Worm (Caenorhabditis elegans) whole organism, young adult: ENCODE data around the gene T07F10.3.

ENCODE experiments used
- B0035.1 ChIP-seq: sonication (generic microtip); optimal IDR thresholded peaks from 2 replicates; lab custom pipeline; 2016; ENCODE audit warnings: missing genetic modification characterization, mild to moderate bottlenecking, missing compliant biosample characterization, missing genotype, missing genetic modification reagents
- C06A6.2 ChIP-seq: fragments of 200-800 bp; sonication (Bioruptor generic); conservative IDR thresholded peaks from 2 replicates; pipeline ENCODE4 v1.3.6; 2022; ENCODE audit warnings: missing genetic modification characterization, missing compliant biosample characterization
- F22D6.2 ChIP-seq: sonication (generic microtip); optimal IDR thresholded peaks from 2 replicates; lab custom pipeline; 2016; ENCODE audit warnings: mild to moderate bottlenecking, missing genetic modification characterization, missing compliant biosample characterization
- F55B11.4 ChIP-seq: sonication (generic microtip); optimal IDR thresholded peaks from 2 replicates; lab custom pipeline; 2016; ENCODE audit warnings: missing compliant biosample characterization, missing genetic modification characterization, borderline replicate concordance; ENCODE audit not compliant: insufficient read depth
- F57C9.4 ChIP-seq: sonication (generic microtip); optimal IDR thresholded peaks from 2 replicates; lab custom pipeline; 2017; ENCODE audit warnings: mild to moderate bottlenecking, missing genetic modification characterization, missing compliant biosample characterization
- T26A5.8 ChIP-seq: sonication (generic microtip); optimal IDR thresholded peaks from 2 replicates; lab custom pipeline; 2016; ENCODE audit warnings: missing genetic modification characterization, missing compliant biosample characterization
- athp-1 ChIP-seq: sonication (generic microtip); optimal IDR thresholded peaks from 2 replicates; lab custom pipeline; 2017; ENCODE audit warnings: mild to moderate bottlenecking, missing genetic modification characterization, missing compliant biosample characterization
- cebp-2 ChIP-seq: fragments of 200-800 bp; sonication (Bioruptor generic); IDR thresholded peaks from 2 replicates; pipeline ENCODE4 v1.3.6; 2022; ENCODE audit warnings: missing genetic modification characterization, missing compliant biosample characterization
- ceh-27 ChIP-seq: fragments of 200-800 bp; sonication (Bioruptor generic); optimal IDR thresholded peaks from 2 replicates; lab custom pipeline; 2018; ENCODE audit warnings: mild to moderate bottlenecking, missing genetic modification characterization, moderate library complexity, missing compliant biosample characterization
- ceh-58 ChIP-seq: fragments of 200-800 bp; sonication (Bioruptor generic); IDR thresholded peaks from 2 replicates; pipeline ENCODE4 v1.3.6; 2022; ENCODE audit warnings: missing genetic modification characterization, missing compliant biosample characterization
- ceh-79 ChIP-seq: sonication (generic microtip); optimal IDR thresholded peaks from 2 replicates; lab custom pipeline; 2017; ENCODE audit warnings: mild to moderate bottlenecking, missing genetic modification characterization, missing compliant biosample characterization
- egl-44 ChIP-seq: fragments of 200-800 bp; sonication (Bioruptor generic); IDR thresholded peaks from 2 replicates; pipeline ENCODE4 v1.3.6; 2022; ENCODE audit warnings: missing genetic modification reagents, missing genetic modification characterization, missing compliant biosample characterization
- fkh-3 ChIP-seq: sonication (generic microtip); optimal IDR thresholded peaks from 2 replicates; lab custom pipeline; 2016; ENCODE audit warnings: mild to moderate bottlenecking, missing genetic modification characterization, missing compliant biosample characterization
- hlh-26 ChIP-seq: fragments of 200-800 bp; sonication (Bioruptor generic); conservative IDR thresholded peaks from 2 replicates; pipeline ENCODE4 v1.3.6; 2022; ENCODE audit warnings: missing genetic modification reagents, missing genetic modification characterization, missing compliant biosample characterization
- hmg-1.2 ChIP-seq: fragments of 200-800 bp; sonication (Bioruptor generic); IDR thresholded peaks from 2 replicates; pipeline ENCODE4 v1.3.6; 2022; ENCODE audit warnings: missing genetic modification reagents, missing genetic modification characterization, missing compliant biosample characterization
- let-607 ChIP-seq, 2 experiments: fragments of 200-800 bp in 1 of 2; sonication (Bioruptor generic) in 1 of 2; sonication (generic microtip) in 1 of 2; optimal IDR thresholded peaks; 2 replicates each; lab custom pipeline; 2016 to 2018; ENCODE audit warnings: mild to moderate bottlenecking in 2 of 2, missing compliant biosample characterization in 2 of 2, missing genetic modification characterization in 2 of 2, moderate library complexity in 2 of 2, missing genotype in 1 of 2
- lin-35 ChIP-seq, 3 experiments: fragments of 150-350 bp in 2 of 3; sonication (generic microtip) in 1 of 3; optimal IDR thresholded peaks; 2 replicates each; lab custom pipeline; 2014 to 2018; ENCODE audit warnings: missing biosample characterization in 3 of 3, missing genetic modification characterization in 3 of 3, missing genetic modification reagents in 3 of 3
- lin-54 ChIP-seq: fragments of 200-800 bp; sonication (Bioruptor generic); optimal IDR thresholded peaks from 2 replicates; lab custom pipeline; 2018; ENCODE audit warnings: mild to moderate bottlenecking, missing genetic modification characterization, missing compliant biosample characterization
- lsy-27 ChIP-seq: sonication (generic microtip); optimal IDR thresholded peaks from 2 replicates; lab custom pipeline; 2017; ENCODE audit warnings: missing genetic modification characterization, mild to moderate bottlenecking, missing compliant biosample characterization, antibody characterized with exemption, missing genotype, borderline replicate concordance; ENCODE audit not compliant: insufficient read depth
- mes-4 ChIP-seq: sonication (generic microtip); optimal IDR thresholded peaks from 2 replicates; lab custom pipeline; 2016; ENCODE audit warnings: missing genotype, missing genetic modification characterization, missing compliant biosample characterization
- nfya-2 ChIP-seq: fragments of 200-800 bp; sonication (Bioruptor generic); IDR thresholded peaks from 2 replicates; pipeline ENCODE4 v1.3.6; 2022; ENCODE audit warnings: missing genetic modification reagents, missing genetic modification characterization, missing compliant biosample characterization
- nhr-80 ChIP-seq: sonication (generic microtip); optimal IDR thresholded peaks from 2 replicates; lab custom pipeline; 2016; ENCODE audit warnings: missing genetic modification characterization, missing compliant biosample characterization
- pbrm-1 ChIP-seq: fragments of 200-800 bp; sonication (Bioruptor generic); IDR thresholded peaks from 2 replicates; pipeline ENCODE4 v1.3.6; 2022; ENCODE audit warnings: missing genetic modification reagents, missing genetic modification characterization, missing compliant biosample characterization
- pha-4 ChIP-seq: fragments of 150-350 bp; sonication (generic microtip); optimal IDR thresholded peaks from 2 replicates; lab custom pipeline; 2014; ENCODE audit warnings: missing biosample characterization, missing genetic modification reagents, missing genetic modification characterization
- rcor-1 ChIP-seq: fragments of 200-800 bp; sonication (Bioruptor generic); IDR thresholded peaks from 2 replicates; pipeline ENCODE4 v1.3.6; 2022; ENCODE audit warnings: missing genetic modification reagents, missing genetic modification characterization, missing compliant biosample characterization
- repo-1 ChIP-seq: sonication (generic microtip); optimal IDR thresholded peaks from 2 replicates; lab custom pipeline; 2017; ENCODE audit warnings: mild to moderate bottlenecking, missing genetic modification characterization, missing compliant biosample characterization
- snpc-1.1 ChIP-seq: sonication (generic microtip); optimal IDR thresholded peaks from 2 replicates; lab custom pipeline; 2017; ENCODE audit warnings: missing genetic modification characterization, mild to moderate bottlenecking, missing compliant biosample characterization, antibody characterized with exemption, moderate library complexity, missing genotype, missing genetic modification reagents; ENCODE audit not compliant: insufficient read depth
- tbp1 ChIP-seq: fragments of 200-800 bp; sonication (Bioruptor generic); optimal IDR thresholded peaks from 2 replicates; lab custom pipeline; 2018; ENCODE audit warnings: mild to moderate bottlenecking, missing genetic modification characterization, missing compliant biosample characterization
- tlf-1 ChIP-seq: fragments of 200-800 bp; sonication (Bioruptor generic); optimal IDR thresholded peaks from 2 replicates; lab custom pipeline; 2018; ENCODE audit warnings: mild to moderate bottlenecking, missing genetic modification characterization, missing compliant biosample characterization
- unc-130 ChIP-seq: sonication (generic microtip); optimal IDR thresholded peaks from 2 replicates; lab custom pipeline; 2016; ENCODE audit warnings: missing genetic modification reagents, missing genetic modification characterization, missing compliant biosample characterization
- xnd-1 ChIP-seq: sonication (generic microtip); optimal IDR thresholded peaks from 2 replicates; lab custom pipeline; 2016; ENCODE audit warnings: missing genotype, missing genetic modification reagents, missing genetic modification characterization, missing compliant biosample characterization
- zim-3 ChIP-seq: sonication (generic microtip); optimal IDR thresholded peaks from 2 replicates; lab custom pipeline; 2017; ENCODE audit warnings: mild to moderate bottlenecking, missing genetic modification characterization, moderate library complexity, missing compliant biosample characterization
- ztf-25 ChIP-seq: fragments of 200-800 bp; sonication (Bioruptor generic); IDR thresholded peaks from 2 replicates; pipeline ENCODE4 v1.3.6; 2022; ENCODE audit warnings: missing genetic modification reagents, missing genetic modification characterization, missing compliant biosample characterization
- ztf-26 ChIP-seq: sonication (generic microtip); optimal IDR thresholded peaks from 2 replicates; lab custom pipeline; 2017; ENCODE audit warnings: missing genetic modification characterization, missing compliant biosample characterization
- ztf-28 ChIP-seq: fragments of 200-800 bp; sonication (Bioruptor generic); IDR thresholded peaks from 2 replicates; pipeline ENCODE4 v1.3.6; 2022; ENCODE audit warnings: missing genetic modification reagents, missing genetic modification characterization, missing compliant biosample characterization

The T07F10.3 gene

ce11 chrV:12869948-12870347, at the start of gene T07F10.3 (continued):
- TF ChIP-seq F22D6.2 (tag; lab: Kevin White, UChicago): peak; percentile 77
- TF ChIP-seq F55B11.4 (tag; lab: Kevin White, UChicago): no peak
- TF ChIP-seq F57C9.4 (tag; lab: Kevin White, UChicago): peak; percentile 15
- peak; percentile 80 for TF ChIP-seq athp-1 (tag; lab: Kevin White, UChicago)
- TF ChIP-seq lin-54: peak; percentile 95
- TF ChIP-seq hlh-26 (GFP tag; lab: Robert Waterston, UW): no peak
- peak; percentile 35 for TF ChIP-seq hmg-1.2 (GFP tag; lab: Robert Waterston, UW)
- no peak for TF ChIP-seq ceh-79 (tag; lab: Kevin White, UChicago)
- peak; percentile 42 to 94 (median 52) for TF ChIP-seq lin-35 (GFP tag; optimal IDR thresholded peaks at IDR 0.05; lab: Kevin White, UChicago)
- no peak for TF ChIP-seq ztf-26 (tag; lab: Kevin White, UChicago)
- TF ChIP-seq ceh-58 (GFP tag; lab: Robert Waterston, UW): no peak
- TF ChIP-seq pha-4 (tag; lab: Kevin White, UChicago): no peak
- peak; percentile 48 for TF ChIP-seq zim-3
- no peak for TF ChIP-seq fkh-3
- TF ChIP-seq pbrm-1 (GFP tag; lab: Robert Waterston, UW): peak; percentile 76

DNA sequence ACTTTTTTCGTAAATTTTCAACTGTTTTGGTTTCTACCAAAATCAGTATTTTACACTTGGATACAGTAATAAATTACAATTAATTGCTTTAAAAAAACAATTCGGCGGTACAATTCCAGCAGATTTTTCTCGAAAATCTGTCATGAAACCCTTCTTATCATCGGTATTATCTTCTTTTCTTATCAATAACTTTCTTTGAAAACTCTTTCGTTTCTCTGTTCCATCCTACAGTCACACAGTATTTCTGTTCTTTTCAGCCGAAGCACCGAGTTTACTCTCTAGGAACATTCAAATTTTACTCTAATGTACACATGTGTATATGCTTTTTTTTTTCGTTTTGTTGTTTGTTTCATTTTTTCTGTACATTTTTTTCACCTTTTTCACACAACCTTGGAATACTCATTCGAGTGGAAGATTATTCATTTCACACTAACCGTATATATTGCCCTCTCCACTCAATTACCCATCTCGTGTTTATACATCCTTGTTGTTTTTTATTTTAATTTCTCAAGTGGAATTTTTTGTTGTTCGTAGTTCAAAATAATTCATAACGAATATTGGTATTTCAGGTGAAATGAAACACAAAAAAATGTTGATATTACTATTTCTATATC, 39.8 kb upstream of the T07F10.3 start, which contains the start of gene nid-1:
TSS of gene nid-1 (plus strand) at position 564 of the 614 bp plus-strand sequence.
- TF ChIP-seq hmg-1.2 (GFP tag; lab: Robert Waterston, UW) (peak; percentile 20; the same call in 1 of the 2 replicates), let-607 (tag; optimal IDR thresholded peaks at IDR 0.05; lab: Kevin White, UChicago) (peak in 1 of 2 experiments; percentile 21), nhr-80 (tag; lab: Kevin White, UChicago) (peak; percentile 56), lin-35 (GFP tag; optimal IDR thresholded peaks at IDR 0.05; lab: Kevin White, UChicago) (no peak), tbp1 (GFP tag; lab: Kevin White, UChicago) (peak; percentile 14), unc-130 (GFP tag; lab: Kevin White, UChicago) (no peak)

DNA sequence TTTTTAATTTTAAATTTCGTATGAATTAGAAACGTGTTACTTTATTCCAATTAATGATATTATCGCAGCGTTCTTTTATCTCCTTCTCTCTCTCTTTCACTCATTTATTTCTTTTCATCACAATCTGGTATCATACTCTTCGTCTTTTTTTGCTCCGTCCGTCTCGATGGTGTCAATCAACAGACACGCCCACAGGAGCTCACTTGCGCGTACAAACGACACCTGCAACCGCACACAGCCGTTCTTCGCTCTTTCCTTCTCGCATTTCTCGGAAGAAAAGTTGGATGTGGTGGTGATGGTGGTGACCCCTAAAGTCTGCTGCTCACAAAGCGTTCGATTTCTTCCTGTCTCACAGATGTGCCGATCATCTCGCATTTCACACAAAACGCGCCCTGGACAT, 38.8 kb upstream of the T07F10.3 start:
- peak; percentile 56 for TF ChIP-seq nhr-80 (tag; lab: Kevin White, UChicago)
- TF ChIP-seq lsy-27 (tag; lab: Kevin White, UChicago): no peak
- TF ChIP-seq cebp-2 (GFP tag; lab: Robert Waterston, UW): no peak
- no peak for TF ChIP-seq snpc-1.1 (tag; lab: Kevin White, UChicago)
- TF ChIP-seq ceh-27 (GFP tag; lab: Kevin White, UChicago): no peak
- TF ChIP-seq B0035.1 (tag; lab: Kevin White, UChicago): no peak
- TF ChIP-seq xnd-1 (tag; lab: Kevin White, UChicago): no peak
- TF ChIP-seq mes-4: no peak
- no peak for TF ChIP-seq C06A6.2 (GFP tag; lab: Robert Waterston, UW)
- no peak for TF ChIP-seq tlf-1 (GFP tag; lab: Kevin White, UChicago)
- TF ChIP-seq rcor-1 (GFP tag; lab: Robert Waterston, UW): no peak
- TF ChIP-seq egl-44 (GFP tag; lab: Robert Waterston, UW): no peak
- no peak for TF ChIP-seq ztf-25 (GFP tag; lab: Robert Waterston, UW)
- no peak for TF ChIP-seq ztf-28
- no peak for TF ChIP-seq nfya-2 (GFP tag; lab: Robert Waterston, UW)
- TF ChIP-seq repo-1 (tag; lab: Kevin White, UChicago): no peak
- TF ChIP-seq T26A5.8 (tag; lab: Kevin White, UChicago): no peak
- peak in 1 of 2 experiments; percentile 37 for TF ChIP-seq let-607 (tag; optimal IDR thresholded peaks at IDR 0.05; lab: Kevin White, UChicago)
